Worm (Caenorhabditis elegans) whole organism, L3 larva: ENCODE results near the gene cky-1.

ENCODE experiments used
- ceh-16 ChIP-seq: sonication (generic microtip); optimal IDR thresholded peaks from 2 replicates; lab custom pipeline; 2017; ENCODE audit warnings: missing biosample characterization, missing genetic modification characterization
- ceh-82 ChIP-seq: fragments of 150-350 bp; optimal IDR thresholded peaks from 2 replicates; lab custom pipeline; 2014; ENCODE audit warnings: missing biosample characterization, missing genetic modification characterization
- elt-3 ChIP-seq, 3 experiments: fragments of 150-350 bp in 1 of 3; sonication (generic microtip) in 2 of 3; optimal IDR thresholded peaks; 2 replicates in 2 of 3; 4 replicates in 1 of 3; lab custom pipeline; 2014 to 2017; ENCODE audit warnings: missing biosample characterization in 3 of 3, missing genetic modification characterization in 3 of 3
- lin-15B ChIP-seq: fragments of 150-350 bp; optimal IDR thresholded peaks from 2 replicates; lab custom pipeline; 2014; ENCODE audit warnings: missing biosample characterization, missing genetic modification characterization
- mdl-1 ChIP-seq: fragments of 150-350 bp; optimal IDR thresholded peaks from 2 replicates; lab custom pipeline; 2014; ENCODE audit warnings: missing biosample characterization, missing genetic modification characterization
- nhr-11 ChIP-seq: fragments of 150-350 bp; optimal IDR thresholded peaks from 2 replicates; lab custom pipeline; 2014; ENCODE audit warnings: missing biosample characterization, missing genetic modification characterization
- unc-62 ChIP-seq: fragments of 150-350 bp; sonication (generic microtip); optimal IDR thresholded peaks from 4 replicates; lab custom pipeline; 2014; ENCODE audit warnings: missing biosample characterization, missing genetic modification reagents, missing genetic modification characterization
- zag-1 ChIP-seq: fragments of 150-350 bp; optimal IDR thresholded peaks from 2 replicates; lab custom pipeline; 2014; ENCODE audit warnings: missing biosample characterization, missing genetic modification characterization

DNA sequence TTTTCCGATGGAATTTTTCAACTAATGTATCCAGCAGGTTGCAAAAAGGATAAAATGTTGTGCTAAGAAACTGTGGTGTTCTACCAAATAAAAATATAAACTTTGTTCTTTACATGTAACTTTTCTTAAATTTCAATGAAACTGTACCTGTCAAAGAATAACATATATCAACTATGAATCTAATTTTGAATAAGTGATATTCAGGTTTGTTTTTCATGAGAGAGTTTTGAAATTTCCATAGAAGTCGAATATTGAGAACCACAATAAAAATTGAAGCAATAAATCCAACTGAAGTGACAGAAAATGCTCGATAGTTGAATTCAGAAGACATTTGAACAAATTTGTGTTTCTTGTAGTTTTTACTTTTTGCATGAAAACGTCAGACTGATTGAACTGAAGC, 53.7 kb downstream of the cky-1 start, which contains the start of gene srbc-43:
- no peak for TF ChIP-seq nhr-11 (tag; lab: Kevin White, UChicago)
- no peak for TF ChIP-seq lin-15B (tag; lab: Kevin White, UChicago)
- TF ChIP-seq ceh-16 (tag; lab: Kevin White, UChicago): no peak
- no peak for TF ChIP-seq mdl-1
- TF ChIP-seq elt-3 (tag; optimal IDR thresholded peaks at IDR 0.05; lab: Kevin White, UChicago): no peak
- no peak for TF ChIP-seq zag-1
- TF ChIP-seq ceh-82 (tag; lab: Kevin White, UChicago): no peak
- TF ChIP-seq unc-62: no peak
